Worm (Caenorhabditis elegans) whole organism, L4 larva: ENCODE data around the gene catp-2.

Experiments used
- Y105C5A.15 ChIP-seq: fragments of 200-800 bp; sonication (Bioruptor generic); IDR thresholded peaks from 2 replicates; pipeline ENCODE4 v1.3.6; 2022; ENCODE audit warnings: missing genetic modification characterization, missing compliant biosample characterization
- ZK337.2 ChIP-seq: fragments of 200-800 bp; sonication (Bioruptor generic); IDR thresholded peaks from 2 replicates; pipeline ENCODE4 v1.3.6; 2022; ENCODE audit warnings: missing genetic modification reagents, missing genetic modification characterization, missing compliant biosample characterization
- attf-4 ChIP-seq: sonication (generic microtip); optimal IDR thresholded peaks from 3 replicates; lab custom pipeline; 2017; ENCODE audit warnings: missing biosample characterization, missing genetic modification characterization
- ceh-20 ChIP-seq: fragments of 200-800 bp; sonication (Bioruptor generic); IDR thresholded peaks from 2 replicates; pipeline ENCODE4 v1.3.6; 2022; ENCODE audit warnings: missing genetic modification reagents, missing genetic modification characterization, missing compliant biosample characterization
- ceh-32 ChIP-seq: sonication (generic microtip); optimal IDR thresholded peaks from 2 replicates; lab custom pipeline; 2016; ENCODE audit warnings: mild to moderate bottlenecking, missing genetic modification characterization, missing compliant biosample characterization; ENCODE audit not compliant: poor library complexity
- cey-2 ChIP-seq: sonication (generic microtip); optimal IDR thresholded peaks from 3 replicates; lab custom pipeline; 2017; ENCODE audit warnings: missing genetic modification characterization, mild to moderate bottlenecking, missing compliant biosample characterization, antibody characterized with exemption, borderline replicate concordance; ENCODE audit not compliant: insufficient read depth
- ctbp-1 ChIP-seq: fragments of 200-800 bp; sonication (Bioruptor generic); IDR thresholded peaks from 2 replicates; pipeline ENCODE4 v1.3.6; 2022; ENCODE audit warnings: missing genetic modification reagents, missing genetic modification characterization, missing compliant biosample characterization
- dpl-1 ChIP-seq: fragments of 150-350 bp; optimal IDR thresholded peaks from 2 replicates; lab custom pipeline; 2014; ENCODE audit warnings: missing biosample characterization, missing genetic modification reagents, missing genetic modification characterization
- duxl-1 ChIP-seq: sonication (generic microtip); optimal IDR thresholded peaks from 2 replicates; lab custom pipeline; 2016; ENCODE audit warnings: mild to moderate bottlenecking, missing genetic modification characterization, moderate library complexity, missing compliant biosample characterization; ENCODE audit not compliant: poor library complexity
- dve-1 ChIP-seq: sonication (generic microtip); optimal IDR thresholded peaks from 2 replicates; lab custom pipeline; 2017; ENCODE audit warnings: antibody characterized with exemption, mild to moderate bottlenecking, missing genetic modification characterization, missing compliant biosample characterization; ENCODE audit not compliant: insufficient read depth
- gei-8 ChIP-seq: fragments of 200-800 bp; sonication (Bioruptor generic); optimal IDR thresholded peaks from 2 replicates; lab custom pipeline; 2018; ENCODE audit warnings: mild to moderate bottlenecking, missing genetic modification characterization, missing compliant biosample characterization
- hlh-11 ChIP-seq: fragments of 200-800 bp; sonication (Bioruptor generic); optimal IDR thresholded peaks from 2 replicates; lab custom pipeline; 2018; ENCODE audit warnings: mild to moderate bottlenecking, missing genetic modification characterization, missing compliant biosample characterization
- hmg-1.1 ChIP-seq: fragments of 200-800 bp; sonication (Bioruptor generic); IDR thresholded peaks from 2 replicates; pipeline ENCODE4 v1.3.6; 2022; ENCODE audit warnings: missing genetic modification reagents, missing genetic modification characterization, missing compliant biosample characterization
- lim-7 ChIP-seq: fragments of 200-800 bp; sonication (Bioruptor generic); IDR thresholded peaks from 2 replicates; pipeline ENCODE4 v1.3.6; 2022; ENCODE audit warnings: missing genetic modification characterization, missing compliant biosample characterization
- lin-38 ChIP-seq: fragments of 200-800 bp; sonication (Bioruptor generic); IDR thresholded peaks from 2 replicates; pipeline ENCODE4 v1.3.6; 2022; ENCODE audit warnings: missing genetic modification reagents, missing genetic modification characterization, missing compliant biosample characterization
- madf-9 ChIP-seq: fragments of 200-800 bp; sonication (Bioruptor generic); conservative IDR thresholded peaks from 2 replicates; pipeline ENCODE4 v1.3.6; 2022; ENCODE audit warnings: missing genetic modification reagents, missing genetic modification characterization, missing compliant biosample characterization
- mdl-1 ChIP-seq, 2 experiments: fragments of 150-350 bp in 1 of 2; sonication (generic microtip) in 1 of 2; optimal IDR thresholded peaks; 2 replicates each; lab custom pipeline; 2014 to 2017; ENCODE audit warnings: missing biosample characterization in 2 of 2, missing genetic modification characterization in 2 of 2
- mep-1 ChIP-seq: fragments of 150-350 bp; sonication (generic microtip); optimal IDR thresholded peaks from 3 replicates; lab custom pipeline; 2014; ENCODE audit warnings: missing biosample characterization, missing genetic modification characterization
- mes-2 ChIP-seq: sonication (generic microtip); optimal IDR thresholded peaks from 2 replicates; lab custom pipeline; 2016; ENCODE audit warnings: missing genotype, mild to moderate bottlenecking, missing genetic modification characterization, missing compliant biosample characterization; ENCODE audit not compliant: poor library complexity, severe bottlenecking
- mxl-2 ChIP-seq: fragments of 200-800 bp; sonication (Bioruptor generic); conservative IDR thresholded peaks from 2 replicates; pipeline ENCODE4 v1.3.6; 2022; ENCODE audit warnings: missing genetic modification reagents, missing genetic modification characterization, missing compliant biosample characterization
- mxl-3 ChIP-seq: fragments of 200-800 bp; sonication (Bioruptor generic); optimal IDR thresholded peaks from 2 replicates; lab custom pipeline; 2018; ENCODE audit warnings: mild to moderate bottlenecking, missing genetic modification characterization, missing compliant biosample characterization
- nhr-10 ChIP-seq: fragments of 150-350 bp; optimal IDR thresholded peaks from 2 replicates; lab custom pipeline; 2014; ENCODE audit warnings: missing biosample characterization, missing genetic modification characterization
- nhr-102 ChIP-seq: sonication (generic microtip); optimal IDR thresholded peaks from 2 replicates; lab custom pipeline; 2016; ENCODE audit warnings: mild to moderate bottlenecking, missing genetic modification characterization, moderate library complexity, missing compliant biosample characterization
- nhr-111 ChIP-seq: fragments of 200-800 bp; sonication (Bioruptor generic); optimal IDR thresholded peaks from 2 replicates; lab custom pipeline; 2018; ENCODE audit warnings: mild to moderate bottlenecking, missing genetic modification characterization, missing compliant biosample characterization
- nhr-28 ChIP-seq: fragments of 150-350 bp; optimal IDR thresholded peaks from 2 replicates; lab custom pipeline; 2014; ENCODE audit warnings: missing biosample characterization, missing genetic modification characterization
- nhr-41 ChIP-seq: fragments of 200-800 bp; sonication (Bioruptor generic); IDR thresholded peaks from 2 replicates; pipeline ENCODE4 v1.3.6; 2022; ENCODE audit warnings: missing genetic modification reagents, missing genetic modification characterization, missing compliant biosample characterization
- nhr-48 ChIP-seq: sonication (generic microtip); optimal IDR thresholded peaks from 2 replicates; lab custom pipeline; 2016; ENCODE audit warnings: mild to moderate bottlenecking, missing genetic modification characterization, missing compliant biosample characterization
- nhr-76 ChIP-seq: fragments of 150-350 bp; optimal IDR thresholded peaks from 2 replicates; lab custom pipeline; 2014; ENCODE audit warnings: missing biosample characterization, missing genetic modification characterization
- set-16 ChIP-seq: fragments of 200-800 bp; sonication (Bioruptor generic); IDR thresholded peaks from 2 replicates; pipeline ENCODE4 v1.3.6; 2022; ENCODE audit warnings: missing genetic modification reagents, missing genetic modification characterization, missing compliant biosample characterization
- spr-1 ChIP-seq: sonication (generic microtip); optimal IDR thresholded peaks from 2 replicates; lab custom pipeline; 2016; ENCODE audit warnings: mild to moderate bottlenecking, missing genetic modification characterization, missing compliant biosample characterization
- tra-1 ChIP-seq: fragments of 200-800 bp; sonication (Bioruptor generic); IDR thresholded peaks from 2 replicates; pipeline ENCODE4 v1.3.6; 2022; ENCODE audit warnings: missing genetic modification reagents, missing genetic modification characterization, missing compliant biosample characterization
- zag-1 ChIP-seq: fragments of 150-350 bp; optimal IDR thresholded peaks from 2 replicates; lab custom pipeline; 2014; ENCODE audit warnings: missing biosample characterization, missing genetic modification characterization
- zip-11 ChIP-seq: fragments of 200-800 bp; sonication (Bioruptor generic); IDR thresholded peaks from 2 replicates; pipeline ENCODE4 v1.3.6; 2022; ENCODE audit warnings: missing genetic modification characterization, missing compliant biosample characterization
- zip-2 ChIP-seq: fragments of 150-350 bp; optimal IDR thresholded peaks from 2 replicates; lab custom pipeline; 2014; ENCODE audit warnings: missing biosample characterization, missing genetic modification characterization

catp-2 gene

DNA sequence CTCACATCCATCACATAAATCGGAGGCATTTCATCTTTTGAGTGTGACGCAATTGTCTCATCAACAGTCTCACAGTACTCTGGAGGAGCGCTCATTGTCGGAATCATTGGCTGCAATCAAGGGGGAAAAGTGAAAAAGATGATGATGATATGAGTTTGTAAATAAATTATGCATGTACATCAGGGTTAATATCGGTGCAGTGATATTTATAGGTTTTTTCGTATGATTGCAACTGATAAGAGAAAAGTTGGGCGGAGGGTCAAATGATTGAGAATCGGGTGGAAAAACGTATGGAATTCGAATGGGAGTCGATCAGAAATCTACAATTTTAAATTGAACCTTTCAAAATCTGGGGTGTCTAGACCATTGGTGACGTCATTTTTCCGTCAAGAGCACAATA lies 19.6 kb upstream of the catp-2 start, which contains the start of gene H23N18.6 (continued):
- TF ChIP-seq ctbp-1 (GFP tag; lab: Robert Waterston, UW): no peak
- no peak for TF ChIP-seq hmg-1.1

DNA sequence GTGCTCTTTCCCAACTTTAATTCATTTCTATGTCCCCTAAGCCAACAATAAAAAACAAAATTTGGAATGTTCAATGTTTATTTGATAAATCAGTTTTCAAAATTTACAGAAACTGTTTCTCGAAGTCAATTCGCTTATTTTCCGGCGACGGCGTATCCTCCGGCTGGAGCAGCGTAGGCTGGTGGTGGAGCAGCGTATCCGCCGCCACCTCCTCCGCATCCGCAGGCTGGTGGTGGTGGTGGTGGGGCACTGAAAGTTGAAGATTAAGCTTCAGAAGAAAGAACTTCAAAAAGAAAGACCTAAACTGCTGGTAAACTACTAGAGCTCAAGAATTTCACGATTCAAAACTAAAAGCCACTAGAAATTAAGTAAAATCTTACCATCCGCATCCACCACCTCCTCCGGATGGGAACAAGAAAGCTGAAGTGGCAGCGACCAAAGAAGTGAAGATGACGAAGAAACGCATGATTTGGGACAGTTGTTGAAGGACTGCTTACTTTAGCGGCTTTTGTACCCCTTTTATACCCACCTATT lies 16.3 kb upstream of the catp-2 start, which contains the start of gene C02E7.7:
Gene C02E7.7 (minus strand): TSS at position 484 of the 534 bp plus-strand sequence.
- no peak for TF ChIP-seq Y105C5A.15
- peak; percentile 80 for TF ChIP-seq set-16

DNA sequence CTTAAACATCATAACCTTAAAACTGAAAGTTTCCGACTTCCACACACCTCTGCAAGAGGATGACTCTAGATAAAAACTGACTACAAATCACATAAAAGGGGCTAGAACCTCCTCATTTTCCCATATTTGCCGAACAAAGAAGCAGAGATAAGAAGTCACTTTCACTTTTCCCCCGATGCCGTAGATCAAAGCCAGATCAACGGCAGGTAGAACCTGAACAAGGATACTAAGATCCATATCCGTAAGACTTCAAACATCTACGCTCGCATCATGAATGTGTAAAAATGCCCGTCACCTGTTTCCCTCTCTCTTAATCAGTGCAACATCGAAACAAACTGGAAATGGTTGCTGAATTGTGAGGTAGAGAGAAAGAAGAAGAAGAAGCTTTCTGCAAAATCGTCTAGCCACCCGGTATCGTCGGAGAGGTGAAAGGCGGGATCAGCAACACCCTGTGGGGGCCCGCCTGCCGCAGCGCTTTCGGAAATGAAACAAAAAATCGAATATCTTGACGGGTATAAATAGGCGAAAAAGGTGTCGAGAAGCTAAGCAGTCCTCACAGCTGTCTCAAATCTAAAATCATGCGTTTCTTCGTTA lies 15.7 kb upstream of the catp-2 start, which contains the start of gene C02E7.6:
Gene C02E7.6 (plus strand): TSS at position 544 of the 594 bp plus-strand sequence.
- TF ChIP-seq dve-1 (tag; lab: Kevin White, UChicago) (no peak), nhr-102 (tag; lab: Kevin White, UChicago) (peak; percentile 62), lin-38 (GFP tag; lab: Robert Waterston, UW) (no peak), nhr-28 (tag; lab: Kevin White, UChicago) (peak; percentile 30), mxl-3 (GFP tag; lab: Kevin White, UChicago) (peak; percentile 43), mdl-1 (tag; optimal IDR thresholded peaks at IDR 0.05; lab: Kevin White, UChicago) (peak in 1 of 2 experiments; percentile 6), spr-1 (tag; lab: Kevin White, UChicago) (peak; percentile 4), nhr-48 (tag; lab: Kevin White, UChicago) (peak; percentile 93), ceh-32 (tag; lab: Kevin White, UChicago) (no peak), nhr-10 (tag; lab: Kevin White, UChicago) (peak; percentile 48), duxl-1 (tag; lab: Kevin White, UChicago) (no peak), hlh-11 (tag; lab: Kevin White, UChicago) (peak; percentile 69), cey-2 (tag; lab: Kevin White, UChicago) (peak; percentile 47)

DNA sequence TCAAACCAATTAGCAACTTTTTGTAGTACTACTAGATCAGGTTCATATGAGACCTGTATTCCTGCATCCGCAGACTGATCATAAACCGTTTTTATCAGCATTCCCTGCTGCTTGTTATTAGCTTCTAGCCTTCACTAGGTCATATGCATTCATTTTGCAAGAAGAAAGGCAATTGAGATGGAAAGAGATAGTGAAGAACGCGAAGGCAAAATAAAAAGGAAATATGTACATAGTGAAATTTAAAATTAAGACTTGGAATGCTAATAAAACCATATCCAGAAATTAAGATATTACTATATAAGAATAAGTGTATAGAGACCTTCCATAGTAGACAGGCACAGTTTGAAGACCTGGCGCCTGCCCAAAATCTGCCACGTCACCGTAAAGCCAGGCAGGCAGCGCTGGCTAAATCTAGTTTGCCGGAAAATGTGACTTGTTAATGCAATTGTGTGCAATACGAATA lies 13.8 kb upstream of the catp-2 start, which contains the start of the genes C02E7.8 and srh-23:
Gene C02E7.8 (minus strand): TSS at position 101 of the 463 bp plus-strand sequence.
Gene srh-23 (plus strand): TSS at position 413 of the 463 bp plus-strand sequence.
- TF ChIP-seq mdl-1 (tag; optimal IDR thresholded peaks at IDR 0.05; lab: Kevin White, UChicago) (no peak), dve-1 (tag; lab: Kevin White, UChicago) (no peak), ZK337.2 (GFP tag; lab: Robert Waterston, UW) (no peak), mxl-2 (GFP tag; lab: Robert Waterston, UW) (no peak), nhr-111 (GFP tag; lab: Kevin White, UChicago) (no peak), mes-2 (tag; lab: Kevin White, UChicago) (no peak), tra-1 (GFP tag; lab: Robert Waterston, UW) (no peak), nhr-41 (GFP tag; lab: Robert Waterston, UW) (no peak), dpl-1 (GFP tag; lab: Kevin White, UChicago) (no peak), ceh-20 (GFP tag; lab: Robert Waterston, UW) (no peak), zag-1 (tag; lab: Kevin White, UChicago) (no peak), Y105C5A.15 (no peak), mep-1 (tag; lab: Kevin White, UChicago) (no peak), lim-7 (no peak), nhr-76 (tag; lab: Kevin White, UChicago) (no peak), madf-9 (GFP tag; lab: Robert Waterston, UW) (no peak), attf-4 (tag; lab: Kevin White, UChicago) (no peak), zip-11 (GFP tag; lab: Robert Waterston, UW) (no peak), zip-2 (tag; lab: Kevin White, UChicago) (no peak), gei-8 (GFP tag; lab: Kevin White, UChicago) (no peak)
- TF ChIP-seq, all 104 proteins: peak for 0
